Worm (Caenorhabditis elegans): ENCODE results near the gene nduv-3.

The nduv-3 gene

ce11 chrIV:2618611-2619010 lies 22.5 kb upstream of the nduv-3 start, which contains the start of gene smf-3 (continued):
- TF ChIP-seq egl-27 (tag; optimal IDR thresholded peaks at IDR 0.05) (no peak), spr-1 (tag; optimal IDR thresholded peaks at IDR 0.05) (no peak), dmd-6 (GFP tag; IDR thresholded peaks at IDR 0.05) (peak; percentile 86), vab-7 (GFP tag; IDR thresholded peaks at IDR 0.05) (no peak), fos-1 (tag; optimal IDR thresholded peaks at IDR 0.05) (no peak), dmd-9 (GFP tag; IDR thresholded peaks at IDR 0.05) (no peak), cey-2 (tag; optimal IDR thresholded peaks at IDR 0.05; ENCODE audit: borderline replicate concordance, insufficient read depth) (no peak), lin-13 (GFP tag; optimal IDR thresholded peaks at IDR 0.05) (no peak), nhr-48 (tag; optimal IDR thresholded peaks at IDR 0.05) (peak; percentile 72), T26A8.4 (GFP tag; IDR thresholded peaks at IDR 0.05) (no peak), lin-29 (GFP tag; IDR thresholded peaks at IDR 0.05) (no peak), nhr-111 (GFP tag; optimal IDR thresholded peaks at IDR 0.05) (no peak), zip-2 (tag; optimal IDR thresholded peaks at IDR 0.05) (no peak), nhr-11 (tag; optimal IDR thresholded peaks at IDR 0.05) (no peak), daf-8 (GFP tag; IDR thresholded peaks at IDR 0.05) (no peak), madf-5 (GFP tag; IDR thresholded peaks at IDR 0.05) (no peak), duxl-1 (tag; optimal IDR thresholded peaks at IDR 0.05; ENCODE audit: poor library complexity) (no peak), nhr-6 (tag; optimal IDR thresholded peaks at IDR 0.05) (no peak), ZK337.2 (GFP tag; IDR thresholded peaks at IDR 0.05) (no peak), tag-97 (GFP tag; IDR thresholded peaks at IDR 0.05) (no peak), lin-15B (tag; optimal IDR thresholded peaks at IDR 0.05) (no peak), daf-12 (tag; optimal IDR thresholded peaks at IDR 0.05) (no peak), F49E8.2 (tag; optimal IDR thresholded peaks at IDR 0.05; ENCODE audit: borderline replicate concordance) (no peak), unc-39 (tag; optimal IDR thresholded peaks at IDR 0.05) (no peak), nhr-102 (tag; optimal IDR thresholded peaks at IDR 0.05) (peak; percentile 60), jun-1 (tag; optimal IDR thresholded peaks at IDR 0.05) (no peak), pha-4 (GFP tag; IDR thresholded peaks at IDR 0.05) (no peak), pha-4 (tag; optimal IDR thresholded peaks at IDR 0.05) (no peak), nhr-28 (tag; optimal IDR thresholded peaks at IDR 0.05) (peak; percentile 51), gei-8 (GFP tag; optimal IDR thresholded peaks at IDR 0.05) (no peak), dve-1 (tag; optimal IDR thresholded peaks at IDR 0.05; ENCODE audit: insufficient read depth) (peak; percentile 79), D1046.2 (GFP tag; IDR thresholded peaks at IDR 0.05) (no peak), F37D6.2 (tag; optimal IDR thresholded peaks at IDR 0.05) (no peak), nhr-42 (GFP tag; IDR thresholded peaks at IDR 0.05) (no peak), ztf-7 (tag; optimal IDR thresholded peaks at IDR 0.05) (no peak), nhr-76 (tag; optimal IDR thresholded peaks at IDR 0.05) (no peak), hif-1 (tag; optimal IDR thresholded peaks at IDR 0.05) (peak in 1 of 2 experiments; percentile 89), madf-9 (GFP tag; conservative IDR thresholded peaks at IDR 0.05) (no peak), zip-11 (GFP tag; IDR thresholded peaks at IDR 0.05) (no peak), mdl-1 (tag; optimal IDR thresholded peaks at IDR 0.05) (peak in 1 of 2 experiments; percentile 10), R02D3.7 (tag; optimal IDR thresholded peaks at IDR 0.05) (no peak), mep-1 (tag; optimal IDR thresholded peaks at IDR 0.05) (no peak), ceh-32 (tag; optimal IDR thresholded peaks at IDR 0.05; ENCODE audit: poor library complexity) (no peak), Y75B8A.6 (GFP tag; IDR thresholded peaks at IDR 0.05) (no peak), mes-2 (tag; optimal IDR thresholded peaks at IDR 0.05; ENCODE audit: poor library complexity, severe bottlenecking) (no peak), aha-1 (tag) (peak; percentile 96), ceh-82 (tag; optimal IDR thresholded peaks at IDR 0.05) (no peak), ceh-28 (tag; optimal IDR thresholded peaks at IDR 0.05) (no peak), lin-39 (tag; optimal IDR thresholded peaks at IDR 0.05) (no peak), skn-1 (tag; optimal IDR thresholded peaks at IDR 0.05) (no peak), ces-1 (GFP tag; optimal IDR thresholded peaks at IDR 0.05) (no peak), php-3 (GFP tag; IDR thresholded peaks at IDR 0.05) (peak; percentile 84)

Data from whole organism, L4 larva.